1 fruit fly cellular context compared by ENCODE assay signal in the genomic region with DNA sequence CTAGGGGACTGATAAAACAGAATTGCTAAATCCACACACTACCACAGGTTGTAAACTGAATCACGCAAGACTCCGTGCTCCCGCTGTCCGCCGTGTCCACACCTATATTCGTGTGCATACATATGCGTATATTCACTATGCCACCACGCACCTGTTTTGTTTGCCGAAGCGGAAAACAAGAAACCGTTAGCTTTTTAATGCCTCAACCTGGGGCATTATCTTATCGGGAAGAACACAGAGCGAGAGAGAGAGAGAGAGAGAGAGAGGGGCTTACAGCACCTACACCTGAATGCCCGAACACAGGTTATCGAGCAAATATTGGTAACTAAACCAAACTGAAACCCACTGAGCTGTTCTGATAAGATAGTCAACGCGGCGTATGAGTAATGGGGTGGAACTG.
A peak's percentile ranks its signal among the peaks of the same experiment; 100 is the strongest.
TF ChIP-seq lines count a peak whose summit lies in the region.

No protein-coding gene starts in this region.

TF ChIP-seq in whole organism, embryonic, 481 proteins besides CTCF, POLR2A, EP300 and RAD21 (continued from another document):
- TF ChIP-seq crol (GFP tag; IDR thresholded peaks at IDR 0.05; lab: Robert Waterston, UW) (0 out of 2 replicates have a peak, but pooled peaks have one; percentile 13), usp (GFP tag; optimal IDR thresholded peaks at IDR 0.05; lab: Kevin White, UChicago) (no peak), sna (GFP tag; IDR thresholded peaks at IDR 0.05; lab: Robert Waterston, UW; ENCODE audit: partially characterized antibody) (no peak), CG8281 (tag; optimal IDR thresholded peaks at IDR 0.05; lab: Kevin White, UChicago) (no peak), CG13894 (tag; optimal IDR thresholded peaks at IDR 0.05; lab: Kevin White, UChicago) (peak; percentile 46)
